Fruit fly (Drosophila melanogaster): ENCODE data around the gene CG5953.

Gene CG5953

DNA sequence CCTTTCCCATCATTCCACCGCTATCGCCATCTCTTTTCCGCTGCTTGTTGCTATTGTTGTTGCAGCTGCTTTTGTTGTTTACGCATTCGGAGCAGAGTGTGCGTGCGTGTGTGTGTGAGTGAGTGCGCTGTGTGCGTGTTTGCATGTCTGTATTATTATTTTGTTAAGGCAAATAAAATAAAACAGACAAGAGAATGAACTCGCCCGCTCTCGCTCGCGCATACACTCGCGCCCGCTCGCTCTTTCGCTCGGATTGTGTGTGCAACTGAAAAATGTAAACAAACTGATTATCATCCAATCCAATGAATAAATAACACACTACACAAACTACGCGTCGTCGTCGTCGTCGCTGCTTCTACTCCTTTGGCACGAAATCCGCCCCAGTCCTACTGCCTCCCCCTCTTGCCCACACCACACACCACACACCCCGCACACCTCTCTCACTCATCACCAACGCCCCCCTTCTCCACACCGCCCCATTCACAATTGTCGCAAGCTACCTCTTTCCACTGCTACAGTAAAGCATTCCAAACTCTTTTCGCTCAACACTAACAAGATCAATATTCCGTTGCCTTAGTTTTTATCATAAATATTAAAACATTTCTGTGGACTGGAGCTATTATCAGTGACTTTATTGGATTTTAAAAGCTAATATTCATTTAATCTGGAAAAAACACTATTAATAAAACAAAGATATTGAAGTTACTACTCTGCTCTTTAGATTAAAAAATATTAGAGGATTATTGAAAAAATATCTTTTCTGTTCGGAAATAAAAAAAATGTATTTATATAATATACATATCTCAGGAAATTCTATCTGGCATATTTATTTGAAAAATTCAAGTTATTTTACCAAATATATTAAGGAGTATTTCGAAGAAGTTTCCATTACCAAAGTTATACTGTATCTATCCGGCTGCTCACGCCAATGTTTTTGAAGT lies 11.1 kb downstream of the CG5953 start (continued):
- TF ChIP-seq Dfd (GFP tag; optimal IDR thresholded peaks at IDR 0.05) (peak in 1 of 2 experiments; percentile 6), CG17328 (GFP tag; IDR thresholded peaks at IDR 0.05) (peak; percentile 64), ssp (GFP tag; IDR thresholded peaks at IDR 0.05) (no peak), br (optimal IDR thresholded peaks at IDR 0.05) (no peak), CG10267 (tag; optimal IDR thresholded peaks at IDR 0.05) (peak; percentile 64), fd102C (GFP tag; optimal IDR thresholded peaks at IDR 0.05) (peak; percentile 95), NC2β (GFP tag; optimal IDR thresholded peaks at IDR 0.05) (peak; percentile 84), CG3847 (GFP tag; IDR thresholded peaks at IDR 0.05) (peak; percentile 54), CG6765 (GFP tag; optimal IDR thresholded peaks at IDR 0.05) (peak; percentile 77), CG16813 (GFP tag; IDR thresholded peaks at IDR 0.05; ENCODE audit: partially characterized antibody) (no peak), CG5180 (GFP tag; optimal IDR thresholded peaks at IDR 0.05) (peak; percentile 85), CG12744 (GFP tag; optimal IDR thresholded peaks at IDR 0.05) (peak; percentile 74), CG6689 (GFP tag; IDR thresholded peaks at IDR 0.05) (peak; percentile 63), sqz (GFP tag; optimal IDR thresholded peaks at IDR 0.05) (peak; percentile 94), YL-1 (GFP tag; optimal IDR thresholded peaks at IDR 0.05) (peak; percentile 89), ems (GFP tag; optimal IDR thresholded peaks at IDR 0.05) (peak; percentile 56), CG6175 (GFP tag; IDR thresholded peaks at IDR 0.05) (0 out of 3 replicates have a peak, but pooled peaks have one; percentile 31), gem (tag; optimal IDR thresholded peaks at IDR 0.05) (peak; percentile 81), Bgb (GFP tag; IDR thresholded peaks at IDR 0.05; ENCODE audit: partially characterized antibody) (peak; percentile 21; the same call in 1 of the 2 replicates), mam (GFP tag; optimal IDR thresholded peaks at IDR 0.05) (no peak), ap (GFP tag; IDR thresholded peaks at IDR 0.05) (no peak), MBD-R2 (GFP tag; IDR thresholded peaks at IDR 0.05) (no peak), Scr (GFP tag; IDR thresholded peaks at IDR 0.05; ENCODE audit: partially characterized antibody) (0 out of 2 replicates have a peak, but pooled peaks have one; percentile 11), CG14014 (GFP tag; IDR thresholded peaks at IDR 0.05) (peak; percentile 76; the same call in 1 of the 2 replicates), nmo (GFP tag; optimal IDR thresholded peaks at IDR 0.05) (peak; percentile 34), CG10321 (GFP tag; IDR thresholded peaks at IDR 0.05) (peak; percentile 85), Ptx1 (GFP tag; IDR thresholded peaks at IDR 0.05) (0 out of 2 replicates have a peak, but pooled peaks have one; percentile 31), CG17912 (GFP tag; optimal IDR thresholded peaks at IDR 0.05) (peak; percentile 87), CG6813 (GFP tag; optimal IDR thresholded peaks at IDR 0.05) (peak; percentile 95), dysf (GFP tag; IDR thresholded peaks at IDR 0.05) (peak; percentile 61; the same call in 2 of the 3 replicates), CG12071 (GFP tag; optimal IDR thresholded peaks at IDR 0.05) (peak; percentile 90), gro (GFP tag; optimal IDR thresholded peaks at IDR 0.05) (peak; percentile 16), gt (GFP tag; IDR thresholded peaks at IDR 0.05) (peak; percentile 19; the same call in 1 of the 2 replicates), schlank (tag; optimal IDR thresholded peaks at IDR 0.05) (peak; percentile 80), Jarid2 (GFP tag; optimal IDR thresholded peaks at IDR 0.05) (peak; percentile 85), CG13775 (GFP tag; optimal IDR thresholded peaks at IDR 0.05) (peak; percentile 62), Nf-YA (GFP tag; IDR thresholded peaks at IDR 0.05) (peak; percentile 78), CG12942 (GFP tag; optimal IDR thresholded peaks at IDR 0.05) (peak; percentile 72), bigmax (GFP tag; optimal IDR thresholded peaks at IDR 0.05) (peak; percentile 72), Xrp1 (GFP tag; IDR thresholded peaks at IDR 0.05) (peak; percentile 88), Ets97D (GFP tag; optimal IDR thresholded peaks at IDR 0.05) (no peak), lbe (GFP tag; optimal IDR thresholded peaks at IDR 0.05) (no peak), tgo (GFP tag; IDR thresholded peaks at IDR 0.05) (peak; percentile 63; the same call in 2 of the 3 replicates), toy (GFP tag; IDR thresholded peaks at IDR 0.05) (no peak), luna (GFP tag; optimal IDR thresholded peaks at IDR 0.05) (peak; percentile 22), CG12391 (tag; optimal IDR thresholded peaks at IDR 0.05) (peak; percentile 66), nau (GFP tag; optimal IDR thresholded peaks at IDR 0.05) (peak; percentile 98), h (optimal IDR thresholded peaks at IDR 0.05) (no peak), CG8359 (GFP tag; optimal IDR thresholded peaks at IDR 0.05; ENCODE audit: borderline replicate concordance) (peak; percentile 93)
